Worm (Caenorhabditis elegans): ENCODE results near the gene sdz-13.

DNA sequence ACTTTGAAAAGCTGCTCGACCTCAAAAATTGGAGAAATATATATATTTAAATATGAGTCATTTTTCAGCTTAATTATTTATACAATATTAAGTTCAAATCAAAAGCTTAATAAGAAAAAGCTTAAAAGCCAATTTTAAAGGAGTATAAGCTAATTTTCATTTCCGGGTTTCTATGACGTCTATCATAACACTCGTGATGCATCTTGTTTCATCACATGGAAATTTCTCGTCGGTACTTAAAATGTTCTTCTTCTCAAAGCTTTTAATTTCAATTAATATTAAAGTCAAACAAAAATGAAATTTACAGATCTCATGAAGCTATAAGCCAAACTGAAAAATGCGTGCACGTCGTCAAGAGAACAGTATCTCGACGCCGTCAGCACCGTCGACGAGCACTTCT, 40.3 kb upstream of the sdz-13 start, which contains the start of gene rbr-2:
- no peak for TF ChIP-seq egl-27 (tag; optimal IDR thresholded peaks at IDR 0.05)
- TF ChIP-seq nhr-237 (tag; optimal IDR thresholded peaks at IDR 0.05) = no peak
- TF ChIP-seq dpl-1 (GFP tag; optimal IDR thresholded peaks at IDR 0.05) = no peak
- no peak for TF ChIP-seq nhr-102 (tag; optimal IDR thresholded peaks at IDR 0.05)
- no peak for TF ChIP-seq ztf-7 (tag; optimal IDR thresholded peaks at IDR 0.05)
- peak; percentile 7 for TF ChIP-seq hlh-30 (tag; optimal IDR thresholded peaks at IDR 0.05; ENCODE audit: insufficient read depth)
- TF ChIP-seq vab-7 (GFP tag; IDR thresholded peaks at IDR 0.05) = no peak
- no peak for TF ChIP-seq pqm-1 (tag; optimal IDR thresholded peaks at IDR 0.05)
- no peak for TF ChIP-seq lin-29 (GFP tag; IDR thresholded peaks at IDR 0.05)
- TF ChIP-seq unc-62 (GFP tag; optimal IDR thresholded peaks at IDR 0.05 in 1 of 2) = no peak
- no peak for TF ChIP-seq unc-62 (tag; optimal IDR thresholded peaks at IDR 0.05)
- TF ChIP-seq daf-16 (GFP tag; optimal IDR thresholded peaks at IDR 0.05) = no peak
- no peak for TF ChIP-seq daf-16 (tag; optimal IDR thresholded peaks at IDR 0.05)
- no peak for TF ChIP-seq D1046.2 (GFP tag; IDR thresholded peaks at IDR 0.05)
- TF ChIP-seq ctbp-1 (GFP tag; IDR thresholded peaks at IDR 0.05) = no peak

All from whole organism, L4 larva.